Worm (Caenorhabditis elegans): Measurements from ENCODE around the gene rnf-121.

Gene rnf-121

ce11 chrIII:4134059-4134458, 36.7 kb downstream of the rnf-121 start:
- TF ChIP-seq ztf-6 (GFP tag; IDR thresholded peaks at IDR 0.05): no peak
- TF ChIP-seq bed-2 (GFP tag; IDR thresholded peaks at IDR 0.05): 0 out of 2 replicates have a peak, but pooled peaks have one; percentile 58
- no peak for TF ChIP-seq hlh-26 (GFP tag; conservative IDR thresholded peaks at IDR 0.05)
- peak; percentile 58; the same call in 1 of the 2 replicates for TF ChIP-seq egrh-3 (GFP tag; IDR thresholded peaks at IDR 0.05)
- peak; percentile 88 for TF ChIP-seq zfh-2 (GFP tag; conservative IDR thresholded peaks at IDR 0.05)

DNA sequence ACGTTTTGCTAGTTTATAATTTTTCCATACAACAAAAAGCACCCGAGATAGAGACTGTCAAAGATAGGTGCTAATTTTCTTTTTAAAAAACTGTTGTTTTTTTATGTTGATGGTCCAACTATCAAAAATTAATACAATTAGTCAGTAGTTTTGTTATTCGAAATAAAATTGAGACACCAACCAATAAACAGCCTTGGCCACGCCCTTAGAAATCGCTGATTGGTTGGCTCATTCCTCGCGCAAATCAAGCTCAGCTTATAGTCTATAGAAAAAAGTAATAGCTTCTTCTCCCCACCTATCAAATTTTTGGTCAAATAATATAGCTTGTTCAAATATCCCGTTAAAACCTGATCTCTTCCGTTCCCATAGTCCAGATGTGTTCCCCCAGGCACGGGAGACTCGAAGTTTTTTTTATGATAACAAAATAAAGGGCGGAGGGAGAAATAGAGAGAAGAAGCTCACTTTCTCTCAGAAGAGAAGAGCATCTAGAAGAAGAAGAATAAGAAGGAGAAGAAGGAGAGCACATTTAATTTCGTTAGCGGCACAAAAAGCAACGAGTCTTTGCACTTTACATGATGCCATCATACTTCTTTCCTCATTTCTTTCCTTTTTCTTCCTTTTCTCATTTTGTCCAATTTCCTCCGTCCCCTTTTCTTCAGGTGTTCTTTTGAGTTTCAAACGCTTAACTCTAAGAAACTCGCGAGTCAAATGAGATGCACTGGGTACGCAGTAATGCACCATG, 38.8 kb downstream of the rnf-121 start:
- no peak for TF ChIP-seq somi-1 (GFP tag; optimal IDR thresholded peaks at IDR 0.05)
- TF ChIP-seq nfyb-1 (GFP tag; IDR thresholded peaks at IDR 0.05): peak; percentile 59

ce11 chrIII:4123900-4124299, 46.9 kb downstream of the rnf-121 start:
- TF ChIP-seq ztf-28 (GFP tag; IDR thresholded peaks at IDR 0.05) (no peak), F55B11.4 (tag; optimal IDR thresholded peaks at IDR 0.05; ENCODE audit: borderline replicate concordance, insufficient read depth) (no peak), F57C9.4 (tag; optimal IDR thresholded peaks at IDR 0.05) (no peak), hmg-1.2 (GFP tag; IDR thresholded peaks at IDR 0.05) (peak; percentile 51)

DNA sequence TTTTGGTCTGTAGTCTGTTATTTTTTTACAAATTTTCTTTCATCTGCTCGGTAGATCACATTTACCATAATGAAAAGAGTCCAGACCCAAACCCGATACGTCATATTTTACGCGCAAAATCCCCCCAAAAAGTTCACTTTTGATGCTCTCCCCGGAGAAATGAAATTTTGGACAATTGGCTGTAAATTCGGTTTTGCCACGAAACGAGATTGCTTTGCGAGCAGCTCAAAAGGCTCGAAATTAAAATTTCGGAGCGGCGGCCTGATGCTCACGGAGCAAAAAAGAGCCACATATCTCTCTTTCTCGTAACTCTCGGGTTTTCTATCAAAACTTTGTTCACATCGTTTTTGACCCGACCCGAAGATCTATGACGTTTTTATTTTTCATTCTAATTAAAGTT, 47.5 kb downstream of the rnf-121 start:
- TF ChIP-seq nhr-27 (tag; optimal IDR thresholded peaks at IDR 0.05) (no peak), attf-6 (GFP tag; IDR thresholded peaks at IDR 0.05) (no peak), egrh-3 (GFP tag; IDR thresholded peaks at IDR 0.05) (no peak), somi-1 (GFP tag; optimal IDR thresholded peaks at IDR 0.05) (no peak), athp-1 (tag; optimal IDR thresholded peaks at IDR 0.05) (no peak), cebp-1 (GFP tag; IDR thresholded peaks at IDR 0.05) (no peak), cebp-1 (tag; optimal IDR thresholded peaks at IDR 0.05) (no peak), hlh-12 (tag; optimal IDR thresholded peaks at IDR 0.05) (no peak), T07F8.4 (tag; optimal IDR thresholded peaks at IDR 0.05) (no peak), hmg-20 (GFP tag; IDR thresholded peaks at IDR 0.05) (no peak), F57C9.4 (tag; optimal IDR thresholded peaks at IDR 0.05) (no peak), aptf-2 (GFP tag; conservative IDR thresholded peaks at IDR 0.05) (no peak), attf-5 (GFP tag; optimal IDR thresholded peaks at IDR 0.05) (no peak), mxl-1 (tag; optimal IDR thresholded peaks at IDR 0.05) (no peak), ZK185.1 (tag; optimal IDR thresholded peaks at IDR 0.05; ENCODE audit: poor library complexity, severe bottlenecking) (no peak), lin-40 (tag; optimal IDR thresholded peaks at IDR 0.05) (no peak), nhr-80 (tag; optimal IDR thresholded peaks at IDR 0.05) (no peak), ceh-58 (GFP tag; IDR thresholded peaks at IDR 0.05) (no peak), ztf-6 (GFP tag; IDR thresholded peaks at IDR 0.05) (no peak), atf-7 (tag; optimal IDR thresholded peaks at IDR 0.05) (no peak), F33H1.4 (GFP tag; IDR thresholded peaks at IDR 0.05) (no peak)

ce11 chrIII:4120386-4120785, 50.4 kb downstream of the rnf-121 start:
- TF ChIP-seq Y95B8A.8 (GFP tag; IDR thresholded peaks at IDR 0.05) (no peak), nfyb-1 (GFP tag; IDR thresholded peaks at IDR 0.05) (peak; percentile 55; the same call in 1 of the 2 replicates)

DNA sequence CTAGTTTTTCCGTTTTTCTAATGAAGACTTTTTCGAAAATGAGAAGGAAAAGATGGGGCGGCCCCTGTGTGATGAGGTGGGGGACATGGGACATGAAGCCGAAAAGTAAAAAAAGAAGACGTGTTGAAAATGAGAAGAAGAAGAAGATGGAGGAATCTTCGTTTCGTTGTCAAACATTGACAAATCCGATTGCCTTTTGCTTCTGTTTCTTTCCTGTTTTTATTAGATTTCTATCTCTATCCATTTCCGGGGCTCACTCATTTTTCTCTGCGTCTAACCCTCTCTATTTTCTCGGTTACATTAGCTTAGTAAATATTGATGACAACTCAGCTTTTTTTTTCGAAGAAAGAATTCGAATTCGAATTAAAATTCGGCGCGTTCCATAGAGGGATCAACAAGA, 51.0 kb downstream of the rnf-121 start:
- TF ChIP-seq atf-7 (tag; optimal IDR thresholded peaks at IDR 0.05) (no peak), egl-18 (GFP tag; IDR thresholded peaks at IDR 0.05) (no peak), pha-4 (tag; optimal IDR thresholded peaks at IDR 0.05) (no peak), cebp-2 (GFP tag; IDR thresholded peaks at IDR 0.05) (no peak), let-607 (tag; optimal IDR thresholded peaks at IDR 0.05) (no peak), unc-130 (GFP tag; optimal IDR thresholded peaks at IDR 0.05) (no peak), ccch-3 (GFP tag; optimal IDR thresholded peaks at IDR 0.05) (no peak), xnd-1 (tag; optimal IDR thresholded peaks at IDR 0.05) (no peak), hmg-1.2 (GFP tag; IDR thresholded peaks at IDR 0.05) (no peak), bed-1 (GFP tag; IDR thresholded peaks at IDR 0.05) (no peak), F39B2.1 (GFP tag; IDR thresholded peaks at IDR 0.05) (no peak), rec-8 (tag; optimal IDR thresholded peaks at IDR 0.05) (no peak), K12H6.12 (tag; optimal IDR thresholded peaks at IDR 0.05) (no peak)

All from whole organism, young adult.